Fruit fly (Drosophila melanogaster) S2 (cell line): ENCODE results near the gene CG33631.

Source experiments
- CG8478 ChIP-seq: fragments of >200 bp; optimal IDR thresholded peaks from 2 replicates; lab custom pipeline; 2018
- CTCF ChIP-seq, 2 experiments: fragments of >200 bp; optimal IDR thresholded peaks; 2 replicates each; lab custom pipeline; 2018

DNA sequence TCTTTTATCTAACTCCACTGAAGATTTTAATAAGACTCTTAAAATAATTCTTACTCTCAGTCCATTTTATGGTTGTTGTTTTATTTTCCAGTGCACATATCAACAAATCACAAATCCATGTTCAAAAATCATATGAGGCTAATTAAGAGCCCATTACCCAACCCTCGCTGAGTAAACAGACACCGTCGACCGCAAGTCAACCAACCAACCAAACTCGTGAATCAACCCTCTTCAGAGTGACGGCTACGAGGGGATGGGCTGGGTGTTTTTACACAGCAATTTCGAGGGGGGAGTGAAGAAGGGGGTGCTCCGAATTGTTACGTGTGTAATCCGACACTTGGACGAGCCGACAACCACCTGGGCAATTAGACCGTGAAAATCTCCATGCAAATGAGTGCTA, 5.0 kb downstream of the CG33631 start:
- no peak for TF ChIP-seq CTCF (optimal IDR thresholded peaks at IDR 0.05; lab: Kevin White, UChicago)
- no peak for TF ChIP-seq CG8478 (lab: Kevin White, UChicago)
